Worm (Caenorhabditis elegans) whole organism, mixed stage, embryonic: ENCODE data around the gene C25E10.12.

ENCODE experiments used
- bed-3 ChIP-seq: fragments of 200-800 bp; sonication (Bioruptor generic); optimal IDR thresholded peaks from 3 replicates; lab custom pipeline; 2018; ENCODE audit warnings: mild to moderate bottlenecking, missing genetic modification characterization, moderate library complexity, missing compliant biosample characterization
- blmp-1 ChIP-seq: fragments of 150-350 bp; optimal IDR thresholded peaks from 2 replicates; lab custom pipeline; 2014; ENCODE audit warnings: missing biosample characterization, missing genetic modification characterization
- ceh-39 ChIP-seq: fragments of 150-350 bp; optimal IDR thresholded peaks from 2 replicates; lab custom pipeline; 2014; ENCODE audit warnings: missing biosample characterization, missing genetic modification characterization
- ceh-43 ChIP-seq: fragments of 200-800 bp; sonication (Bioruptor generic); optimal IDR thresholded peaks from 2 replicates; lab custom pipeline; 2018; ENCODE audit warnings: mild to moderate bottlenecking, missing genetic modification characterization, moderate library complexity, missing compliant biosample characterization
- ceh-83 ChIP-seq: fragments of 200-800 bp; sonication (Bioruptor generic); optimal IDR thresholded peaks from 2 replicates; lab custom pipeline; 2018; ENCODE audit warnings: mild to moderate bottlenecking, missing genetic modification characterization, missing compliant biosample characterization
- ces-1 ChIP-seq: fragments of 150-350 bp; optimal IDR thresholded peaks from 2 replicates; lab custom pipeline; 2014; ENCODE audit warnings: missing biosample characterization, missing genetic modification reagents, missing genetic modification characterization
- cnd-1 ChIP-seq: fragments of 200-800 bp; sonication (Bioruptor generic); optimal IDR thresholded peaks from 2 replicates; lab custom pipeline; 2018; ENCODE audit warnings: mild to moderate bottlenecking, missing genetic modification characterization, missing compliant biosample characterization
- drap-1 ChIP-seq: fragments of 200-800 bp; sonication (Bioruptor generic); optimal IDR thresholded peaks from 3 replicates; lab custom pipeline; 2018; ENCODE audit warnings: mild to moderate bottlenecking, missing genetic modification characterization, missing compliant biosample characterization
- elt-1 ChIP-seq: sonication (generic microtip); optimal IDR thresholded peaks from 2 replicates; lab custom pipeline; 2017; ENCODE audit warnings: missing genetic modification characterization, mild to moderate bottlenecking, missing compliant biosample characterization, antibody characterized with exemption, moderate library complexity, borderline replicate concordance; ENCODE audit not compliant: insufficient read depth
- elt-3 ChIP-seq: fragments of 150-350 bp; optimal IDR thresholded peaks from 2 replicates; lab custom pipeline; 2014; ENCODE audit warnings: missing biosample characterization, missing genetic modification characterization
- ham-2 ChIP-seq: fragments of 200-800 bp; sonication (Bioruptor generic); optimal IDR thresholded peaks from 2 replicates; lab custom pipeline; 2018; ENCODE audit warnings: mild to moderate bottlenecking, missing genetic modification characterization, missing compliant biosample characterization
- hlh-1 ChIP-seq: fragments of 150-350 bp; optimal IDR thresholded peaks from 2 replicates; lab custom pipeline; 2014; ENCODE audit warnings: missing biosample characterization, missing genetic modification reagents, missing genetic modification characterization
- lin-13 ChIP-seq: fragments of 150-350 bp; optimal IDR thresholded peaks from 2 replicates; lab custom pipeline; 2014; ENCODE audit warnings: missing biosample characterization, missing genetic modification characterization
- lin-32 ChIP-seq: fragments of 200-800 bp; sonication (Bioruptor generic); optimal IDR thresholded peaks from 2 replicates; lab custom pipeline; 2018; ENCODE audit warnings: mild to moderate bottlenecking, missing genetic modification characterization, missing compliant biosample characterization
- lsy-2 ChIP-seq: fragments of 150-350 bp; optimal IDR thresholded peaks from 2 replicates; lab custom pipeline; 2014; ENCODE audit warnings: missing biosample characterization, missing genetic modification characterization
- mab-5 ChIP-seq: fragments of 150-350 bp; optimal IDR thresholded peaks from 2 replicates; lab custom pipeline; 2014; ENCODE audit warnings: missing biosample characterization, missing genetic modification characterization
- mep-1 ChIP-seq: fragments of 150-350 bp; optimal IDR thresholded peaks from 2 replicates; lab custom pipeline; 2017; ENCODE audit warnings: missing biosample characterization, missing genetic modification reagents, missing genetic modification characterization, inconsistent platforms
- mls-2 ChIP-seq: sonication (generic microtip); optimal IDR thresholded peaks from 2 replicates; lab custom pipeline; 2016; ENCODE audit warnings: mild to moderate bottlenecking, missing genetic modification characterization, moderate library complexity, missing compliant biosample characterization
- nhr-12 ChIP-seq: fragments of 150-350 bp; optimal IDR thresholded peaks from 2 replicates; lab custom pipeline; 2014; ENCODE audit warnings: missing biosample characterization, missing genetic modification characterization
- nhr-2 ChIP-seq: fragments of 150-350 bp; optimal IDR thresholded peaks from 2 replicates; lab custom pipeline; 2014; ENCODE audit warnings: missing biosample characterization, missing genetic modification characterization
- nhr-237 ChIP-seq: fragments of 150-350 bp; optimal IDR thresholded peaks from 2 replicates; lab custom pipeline; 2014; ENCODE audit warnings: missing biosample characterization, missing genetic modification characterization
- nhr-28 ChIP-seq: fragments of 150-350 bp; optimal IDR thresholded peaks from 2 replicates; lab custom pipeline; 2014; ENCODE audit warnings: missing biosample characterization, missing genetic modification characterization
- pha-4 ChIP-seq: fragments of 150-350 bp; optimal IDR thresholded peaks from 2 replicates; lab custom pipeline; 2018; ENCODE audit warnings: missing biosample characterization, missing genetic modification reagents, missing genetic modification characterization
- sem-2 ChIP-seq: fragments of 200-800 bp; sonication (Bioruptor generic); optimal IDR thresholded peaks from 2 replicates; lab custom pipeline; 2018; ENCODE audit warnings: mild to moderate bottlenecking, missing genetic modification characterization, missing compliant biosample characterization
- snpc-4 ChIP-seq: fragments of 150-350 bp; optimal IDR thresholded peaks from 2 replicates; lab custom pipeline; 2014; ENCODE audit warnings: missing biosample characterization, missing genetic modification characterization
- tbx-8 ChIP-seq: fragments of 200-800 bp; sonication (Bioruptor generic); optimal IDR thresholded peaks from 2 replicates; lab custom pipeline; 2018; ENCODE audit warnings: mild to moderate bottlenecking, missing genetic modification characterization, moderate library complexity, missing compliant biosample characterization
- unc-120 ChIP-seq: sonication (generic microtip); optimal IDR thresholded peaks from 2 replicates; lab custom pipeline; 2017; ENCODE audit warnings: missing genetic modification characterization, missing compliant biosample characterization; ENCODE audit not compliant: poor library complexity, severe bottlenecking
- unc-39 ChIP-seq: fragments of 150-350 bp; optimal IDR thresholded peaks from 2 replicates; lab custom pipeline; 2014; ENCODE audit warnings: missing biosample characterization, missing genetic modification characterization
- zip-8 ChIP-seq: fragments of 150-350 bp; optimal IDR thresholded peaks from 2 replicates; lab custom pipeline; 2014; ENCODE audit warnings: missing biosample characterization, missing genetic modification characterization
- ztf-11 ChIP-seq: fragments of 150-350 bp; optimal IDR thresholded peaks from 2 replicates; lab custom pipeline; 2014; ENCODE audit warnings: missing biosample characterization, missing genetic modification characterization

C25E10.12 gene

ce11 chrV:9035685-9036084 is 26.6 kb downstream of the C25E10.12 start, which contains the start of gene srsx-34:
Gene srsx-34, plus strand, starts transcription at chrV:9035985.
- TF ChIP-seq nhr-237 (tag; lab: Kevin White, UChicago), result no peak
- TF ChIP-seq ztf-11, result no peak
- no peak for TF ChIP-seq ceh-39 (tag; lab: Kevin White, UChicago)
- no peak for TF ChIP-seq hlh-1
- no peak for TF ChIP-seq ham-2 (GFP tag; lab: Kevin White, UChicago)
- TF ChIP-seq snpc-4 (tag; lab: Kevin White, UChicago), result no peak
- no peak for TF ChIP-seq ces-1 (GFP tag; lab: Kevin White, UChicago)
- TF ChIP-seq unc-120, result no peak
- TF ChIP-seq ceh-83 (GFP tag; lab: Kevin White, UChicago), result no peak
- TF ChIP-seq nhr-12 (tag; lab: Kevin White, UChicago), result no peak
- TF ChIP-seq nhr-28, result no peak
- TF ChIP-seq lsy-2 (tag; lab: Kevin White, UChicago), result no peak
- no peak for TF ChIP-seq mls-2 (tag; lab: Kevin White, UChicago)
- no peak for TF ChIP-seq nhr-2

ce11 chrV:9033267-9033666 is 29.0 kb downstream of the C25E10.12 start, which contains the start of gene C25E10.4:
Gene C25E10.4, plus strand, starts transcription at chrV:9033567.
- TF ChIP-seq elt-3 (tag; lab: Kevin White, UChicago), result no peak
- TF ChIP-seq tbx-8 (GFP tag; lab: Kevin White, UChicago), result no peak
- TF ChIP-seq elt-1, result no peak
- no peak for TF ChIP-seq sem-2 (GFP tag; lab: Kevin White, UChicago)
- no peak for TF ChIP-seq ham-2 (GFP tag; lab: Kevin White, UChicago)
- no peak for TF ChIP-seq bed-3 (GFP tag; lab: Kevin White, UChicago)
- TF ChIP-seq lsy-2 (tag; lab: Kevin White, UChicago), result no peak
- no peak for TF ChIP-seq ceh-39 (tag; lab: Kevin White, UChicago)
- no peak for TF ChIP-seq nhr-237 (tag; lab: Kevin White, UChicago)
- TF ChIP-seq ztf-11, result no peak
- TF ChIP-seq lin-13 (tag; lab: Kevin White, UChicago), result no peak
- TF ChIP-seq ceh-43, result no peak

ce11 chrV:9030248-9030647 is 32.0 kb downstream of the C25E10.12 start, which contains the start of gene C25E10.5:
Gene C25E10.5, plus strand, starts transcription at chrV:9030548.
- no peak for TF ChIP-seq snpc-4 (tag; lab: Kevin White, UChicago)
- TF ChIP-seq nhr-28, result no peak
- TF ChIP-seq elt-3 (tag; lab: Kevin White, UChicago), result no peak
- no peak for TF ChIP-seq ceh-39 (tag; lab: Kevin White, UChicago)
- no peak for TF ChIP-seq pha-4 (tag; lab: Kevin White, UChicago)
- no peak for TF ChIP-seq blmp-1
- TF ChIP-seq lin-13 (tag; lab: Kevin White, UChicago), result no peak
- no peak for TF ChIP-seq hlh-1

ce11 chrV:9024713-9025112 is 37.5 kb downstream of the C25E10.12 start, which contains the start of gene bus-1:
Gene bus-1, minus strand, starts transcription at chrV:9024813.
- TF ChIP-seq nhr-28, result no peak
- no peak for TF ChIP-seq ham-2 (GFP tag; lab: Kevin White, UChicago)
- TF ChIP-seq mep-1, result no peak
- TF ChIP-seq zip-8 (tag; lab: Kevin White, UChicago), result no peak

- no peak for TF ChIP-seq ztf-11
- TF ChIP-seq lin-32, result no peak
- no peak for TF ChIP-seq lin-13 (tag; lab: Kevin White, UChicago)
- TF ChIP-seq elt-3 (tag; lab: Kevin White, UChicago), result no peak
- no peak for TF ChIP-seq drap-1
- TF ChIP-seq blmp-1, result no peak
- TF ChIP-seq unc-39 (tag; lab: Kevin White, UChicago), result no peak
- TF ChIP-seq mls-2 (tag; lab: Kevin White, UChicago), result no peak
- TF ChIP-seq mab-5 (tag; lab: Kevin White, UChicago), result no peak
- TF ChIP-seq nhr-2, result no peak
- no peak for TF ChIP-seq cnd-1 (tag; lab: Kevin White, UChicago)
- no peak for TF ChIP-seq ceh-39 (tag; lab: Kevin White, UChicago)
- TF ChIP-seq mep-1, result no peak
- no peak for TF ChIP-seq sem-2 (GFP tag; lab: Kevin White, UChicago)
- TF ChIP-seq tbx-8 (GFP tag; lab: Kevin White, UChicago), result no peak
- no peak for TF ChIP-seq snpc-4 (tag; lab: Kevin White, UChicago)
- TF ChIP-seq zip-8 (tag; lab: Kevin White, UChicago), result no peak
- no peak for TF ChIP-seq pha-4 (tag; lab: Kevin White, UChicago)
- no peak for TF ChIP-seq bed-3 (GFP tag; lab: Kevin White, UChicago)
- TF ChIP-seq, all 35 proteins: peak for 0
Measured at ce11 chrV:9022078-9022477, 40.2 kb downstream of the C25E10.12 start, which contains the start of gene oac-41. Gene oac-41, minus strand, starts transcription at chrV:9022178.
